Worm (Caenorhabditis elegans): ENCODE measurements around the gene clec-151.

DNA sequence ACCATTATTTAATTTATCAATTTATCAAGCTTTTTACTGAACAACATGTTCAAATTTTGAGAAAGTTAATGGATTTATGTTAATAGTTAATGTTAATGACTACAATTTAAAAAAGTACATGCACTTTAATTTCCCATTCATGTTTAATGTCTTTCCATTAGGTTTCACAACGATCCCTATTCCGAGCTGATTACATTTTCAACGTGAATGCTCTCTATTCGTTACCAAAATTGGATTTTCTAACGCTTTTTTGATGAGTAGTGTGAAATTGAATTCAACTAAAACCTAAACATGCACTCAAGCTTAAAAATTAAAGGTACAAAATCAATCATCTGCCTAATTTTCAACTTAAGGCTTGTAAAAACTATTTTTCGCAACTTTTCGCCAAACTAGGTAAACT, 29.1 kb downstream of the clec-151 start:
- TF ChIP-seq ceh-18 (tag; optimal IDR thresholded peaks at IDR 0.05), result no peak
- TF ChIP-seq fkh-10 (GFP tag; optimal IDR thresholded peaks at IDR 0.05), result no peak
- TF ChIP-seq ceh-22 (tag; optimal IDR thresholded peaks at IDR 0.05), result no peak
- no peak for TF ChIP-seq nfya-1 (tag; optimal IDR thresholded peaks at IDR 0.05)
- TF ChIP-seq hlh-8 (tag; optimal IDR thresholded peaks at IDR 0.05), result no peak
- no peak for TF ChIP-seq rnt-1 (tag; optimal IDR thresholded peaks at IDR 0.05)
- TF ChIP-seq ceh-19 (GFP tag; optimal IDR thresholded peaks at IDR 0.05), result no peak
